Worm (Caenorhabditis elegans) whole organism, young adult: ENCODE data around the gene sir-2.3.

ENCODE experiments used
- F52B5.7 ChIP-seq: sonication (generic microtip); optimal IDR thresholded peaks from 2 replicates; lab custom pipeline; 2016; ENCODE audit warnings: mild to moderate bottlenecking, missing genetic modification characterization, missing compliant biosample characterization
- F57C9.4 ChIP-seq: sonication (generic microtip); optimal IDR thresholded peaks from 2 replicates; lab custom pipeline; 2017; ENCODE audit warnings: mild to moderate bottlenecking, missing genetic modification characterization, missing compliant biosample characterization
- ZK185.1 ChIP-seq: sonication (generic microtip); optimal IDR thresholded peaks from 2 replicates; lab custom pipeline; 2016; ENCODE audit warnings: mild to moderate bottlenecking, missing genetic modification characterization, missing compliant biosample characterization; ENCODE audit not compliant: poor library complexity, severe bottlenecking
- ama-1 ChIP-seq, 3 experiments: fragments of 150-350 bp in 1 of 3; sonication (generic microtip) in 2 of 3; optimal IDR thresholded peaks; 2 replicates each; lab custom pipeline; 2014 to 2018; ENCODE audit warnings: missing biosample characterization in 2 of 3, missing genetic modification characterization in 2 of 3, missing genetic modification reagents in 2 of 3
- cebp-1 ChIP-seq, 2 experiments: fragments of 200-800 bp in 1 of 2; sonication (Bioruptor generic) in 1 of 2; sonication (generic microtip) in 1 of 2; IDR thresholded peaks in 1 of 2; optimal IDR thresholded peaks in 1 of 2; 2 replicates each; pipeline versions ENCODE4 v1.3.6 to Lab custom; 2017 to 2022; ENCODE audit warnings: missing compliant biosample characterization in 2 of 2, missing genetic modification characterization in 2 of 2, mild to moderate bottlenecking in 1 of 2, missing genetic modification reagents in 1 of 2, moderate library complexity in 1 of 2
- egl-18 ChIP-seq: fragments of 200-800 bp; sonication (Bioruptor generic); IDR thresholded peaks from 2 replicates; pipeline ENCODE4 v1.3.6; 2022; ENCODE audit warnings: missing genetic modification reagents, missing genetic modification characterization, missing compliant biosample characterization
- fkh-3 ChIP-seq: sonication (generic microtip); optimal IDR thresholded peaks from 2 replicates; lab custom pipeline; 2016; ENCODE audit warnings: mild to moderate bottlenecking, missing genetic modification characterization, missing compliant biosample characterization
- hsf-1 ChIP-seq: fragments of 200-800 bp; sonication (Bioruptor generic); IDR thresholded peaks from 2 replicates; pipeline ENCODE4 v1.3.6; 2022; ENCODE audit warnings: missing genetic modification reagents, missing genetic modification characterization, missing compliant biosample characterization
- let-526 ChIP-seq: fragments of 200-800 bp; sonication (Bioruptor generic); IDR thresholded peaks from 2 replicates; pipeline ENCODE4 v1.3.6; 2022; ENCODE audit warnings: missing genetic modification reagents, missing genetic modification characterization, missing compliant biosample characterization
- pha-4 ChIP-seq: fragments of 150-350 bp; sonication (generic microtip); optimal IDR thresholded peaks from 2 replicates; lab custom pipeline; 2014; ENCODE audit warnings: missing biosample characterization, missing genetic modification reagents, missing genetic modification characterization
- sdz-38 ChIP-seq: sonication (generic microtip); optimal IDR thresholded peaks from 2 replicates; lab custom pipeline; 2016; ENCODE audit warnings: missing genotype, missing genetic modification characterization, missing compliant biosample characterization
- unc-62 ChIP-seq: fragments of 150-350 bp; optimal IDR thresholded peaks from 2 replicates; lab custom pipeline; 2014; ENCODE audit warnings: missing biosample characterization, missing genetic modification reagents, missing genetic modification characterization
- zfh-2 ChIP-seq: fragments of 200-800 bp; sonication (Bioruptor generic); conservative IDR thresholded peaks from 2 replicates; pipeline ENCODE4 v1.3.6; 2022; ENCODE audit warnings: missing genetic modification reagents, missing genetic modification characterization, missing compliant biosample characterization

DNA sequence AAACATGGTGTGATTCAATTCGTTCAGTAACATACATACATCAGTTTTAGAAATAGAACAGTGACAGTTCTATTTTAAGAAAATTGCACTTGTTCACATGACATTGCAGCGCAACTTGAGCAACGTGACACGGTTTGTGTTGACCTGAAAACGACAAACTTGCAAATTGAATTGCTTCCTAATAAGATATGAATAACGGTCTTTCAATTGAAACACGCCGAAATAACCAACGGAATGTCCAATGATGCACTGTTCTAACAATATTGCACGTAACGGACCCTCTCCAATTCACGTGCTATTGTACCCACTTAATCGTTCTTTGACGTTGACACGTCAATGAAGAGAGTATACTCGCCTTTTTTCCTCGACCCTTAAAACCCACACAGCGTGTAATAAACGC is 28.3 kb downstream of the sir-2.3 start:
- TF ChIP-seq pha-4, result no peak
- no peak for TF ChIP-seq sdz-38 (tag; lab: Kevin White, UChicago)
- TF ChIP-seq cebp-1 (GFP tag; IDR thresholded peaks at IDR 0.05; lab: Robert Waterston, UW), result no peak
- peak; percentile 19 for TF ChIP-seq cebp-1 (tag; optimal IDR thresholded peaks at IDR 0.05; lab: Kevin White, UChicago)
- TF ChIP-seq ama-1 (optimal IDR thresholded peaks at IDR 0.05; lab: Kevin White, UChicago), result no peak
- no peak for TF ChIP-seq ama-1 (GFP tag; optimal IDR thresholded peaks at IDR 0.05; lab: Kevin White, UChicago)
- TF ChIP-seq F52B5.7 (tag; lab: Kevin White, UChicago), result no peak
- TF ChIP-seq F57C9.4 (tag; lab: Kevin White, UChicago), result no peak
- no peak for TF ChIP-seq hsf-1
- no peak for TF ChIP-seq fkh-3 (tag; lab: Kevin White, UChicago)
- TF ChIP-seq unc-62 (GFP tag; lab: Kevin White, UChicago), result peak; percentile 18
- TF ChIP-seq egl-18 (GFP tag; lab: Robert Waterston, UW), result no peak
- TF ChIP-seq let-526 (GFP tag; lab: Robert Waterston, UW), result no peak
- no peak for TF ChIP-seq zfh-2 (GFP tag; lab: Robert Waterston, UW)
- no peak for TF ChIP-seq ZK185.1 (tag; lab: Kevin White, UChicago)
